Fruit fly (Drosophila melanogaster) whole organism, embryonic: Measurements from ENCODE around the gene CG10353.

ENCODE experiments used
- Abd-B ChIP-seq: fragments of 200-800 bp; sonication (Bioruptor generic); optimal IDR thresholded peaks from 2 replicates; lab custom pipeline; 2018; ENCODE audit warnings: missing biosample characterization, mild to moderate bottlenecking, missing genetic modification characterization, moderate library complexity
- Asciz ChIP-seq: fragments of 200-800 bp; sonication (Bioruptor generic); optimal IDR thresholded peaks from 2 replicates; lab custom pipeline; 2017; ENCODE audit warnings: missing biosample characterization, mild to moderate bottlenecking, missing genetic modification characterization, missing genetic modification reagents
- Bdp1 ChIP-seq: fragments of 200-800 bp; sonication (Bioruptor generic); optimal IDR thresholded peaks from 3 replicates; lab custom pipeline; 2016; ENCODE audit warnings: missing biosample characterization, missing genetic modification characterization
- Blimp-1 ChIP-seq: fragments of 200-800 bp; sonication (Bioruptor generic); optimal IDR thresholded peaks from 3 replicates; lab custom pipeline; 2018; ENCODE audit warnings: missing biosample characterization, missing genetic modification characterization, mild to moderate bottlenecking, moderate library complexity, missing genetic modification reagents
- CG10431 ChIP-seq: fragments of 200-800 bp; sonication (Bioruptor generic); optimal IDR thresholded peaks from 3 replicates; lab custom pipeline; 2018; ENCODE audit warnings: missing biosample characterization, mild to moderate bottlenecking, missing genetic modification characterization
- CG11456 ChIP-seq: fragments of 200-800 bp; sonication (Bioruptor generic); IDR thresholded peaks from 3 replicates; pipeline ENCODE4 v1.3.6; 2022; ENCODE audit warnings: missing biosample characterization, missing genetic modification characterization
- CG11504 ChIP-seq: fragments of 200-800 bp; sonication (Bioruptor generic); optimal IDR thresholded peaks from 3 replicates; lab custom pipeline; 2019; ENCODE audit warnings: missing biosample characterization, mild to moderate bottlenecking, missing genetic modification characterization, moderate library complexity
- CG11560 ChIP-seq: fragments of 200-800 bp; sonication (Bioruptor generic); IDR thresholded peaks from 3 replicates; pipeline ENCODE4 v1.3.6; 2022; ENCODE audit warnings: missing biosample characterization, missing genetic modification characterization
- CG12219 ChIP-seq: fragments of 200-800 bp; sonication (Bioruptor generic); optimal IDR thresholded peaks from 3 replicates; lab custom pipeline; 2018; ENCODE audit warnings: missing biosample characterization, mild to moderate bottlenecking, missing genetic modification characterization
- CG13123 ChIP-seq: fragments of 200-800 bp; sonication (Bioruptor generic); optimal IDR thresholded peaks from 2 replicates; lab custom pipeline; 2016; ENCODE audit warnings: missing biosample characterization, missing genetic modification characterization
- CG13424 ChIP-seq: fragments of 200-800 bp; sonication (Bioruptor generic); optimal IDR thresholded peaks from 2 replicates; lab custom pipeline; 2019; ENCODE audit warnings: missing biosample characterization, mild to moderate bottlenecking, missing genetic modification characterization, moderate library complexity
- CG15073 ChIP-seq: fragments of 200-800 bp; sonication (Bioruptor generic); optimal IDR thresholded peaks from 2 replicates; lab custom pipeline; 2016; ENCODE audit warnings: missing biosample characterization, missing genetic modification characterization
- CG16779 ChIP-seq: fragments of 200-800 bp; sonication (Bioruptor generic); IDR thresholded peaks from 2 replicates; pipeline ENCODE4 v1.3.6; 2022; ENCODE audit warnings: missing biosample characterization, missing genetic modification characterization
- CG16863 ChIP-seq: fragments of 200-800 bp; sonication (Bioruptor generic); optimal IDR thresholded peaks from 3 replicates; lab custom pipeline; 2016; ENCODE audit warnings: missing biosample characterization, missing genetic modification characterization
- CG17186 ChIP-seq: fragments of 200-800 bp; sonication (Bioruptor generic); optimal IDR thresholded peaks from 3 replicates; lab custom pipeline; 2017; ENCODE audit warnings: missing biosample characterization, missing genetic modification reagents, missing genetic modification characterization
- CG17912 ChIP-seq: fragments of 200-800 bp; sonication (Bioruptor generic); optimal IDR thresholded peaks from 2 replicates; lab custom pipeline; 2018; ENCODE audit warnings: missing biosample characterization, mild to moderate bottlenecking, missing genetic modification characterization
- CG18011 ChIP-seq: fragments of 200-800 bp; sonication (Bioruptor generic); optimal IDR thresholded peaks from 2 replicates; lab custom pipeline; 2017; ENCODE audit warnings: missing biosample characterization, missing genetic modification characterization, mild to moderate bottlenecking, moderate library complexity, missing genotype
- CG31441 ChIP-seq: fragments of 200-800 bp; sonication (Bioruptor generic); IDR thresholded peaks from 2 replicates; pipeline ENCODE4 v1.3.6; 2022; ENCODE audit warnings: missing biosample characterization, missing genetic modification characterization
- CG4424 ChIP-seq: fragments of 200-800 bp; sonication (Bioruptor generic); optimal IDR thresholded peaks from 3 replicates; lab custom pipeline; 2016; ENCODE audit warnings: missing biosample characterization, missing genetic modification characterization
- CG6683 ChIP-seq: fragments of 200-800 bp; sonication (Bioruptor generic); optimal IDR thresholded peaks from 2 replicates; lab custom pipeline; 2017; ENCODE audit warnings: missing biosample characterization, mild to moderate bottlenecking, missing genetic modification characterization, missing genetic modification reagents
- CG6813 ChIP-seq: fragments of 200-800 bp; sonication (Bioruptor generic); optimal IDR thresholded peaks from 2 replicates; lab custom pipeline; 2017; ENCODE audit warnings: missing biosample characterization, missing genetic modification characterization, mild to moderate bottlenecking, moderate library complexity, missing genetic modification reagents
- CG8290 ChIP-seq, 3 experiments: fragments of 200-800 bp; sonication (Bioruptor generic); optimal IDR thresholded peaks; 2 replicates each; lab custom pipeline; 2016 to 2019; ENCODE audit warnings: missing biosample characterization in 3 of 3, missing genetic modification characterization in 3 of 3, mild to moderate bottlenecking in 2 of 3, moderate library complexity in 1 of 3
- CG9727 ChIP-seq: fragments of 200-800 bp; sonication (Bioruptor generic); optimal IDR thresholded peaks from 3 replicates; lab custom pipeline; 2017; ENCODE audit warnings: missing biosample characterization, mild to moderate bottlenecking, missing genetic modification characterization
- CHES-1-like ChIP-seq: fragments of 200-800 bp; sonication (Bioruptor generic); optimal IDR thresholded peaks from 2 replicates; lab custom pipeline; 2016; ENCODE audit warnings: missing biosample characterization, missing genetic modification characterization
- CoRest ChIP-seq: fragments of 200-800 bp; sonication (Bioruptor generic); optimal IDR thresholded peaks from 3 replicates; lab custom pipeline; 2018; ENCODE audit warnings: missing biosample characterization, mild to moderate bottlenecking, missing genetic modification characterization, moderate library complexity
- Elba2 ChIP-seq: fragments of 200-800 bp; sonication (Bioruptor generic); optimal IDR thresholded peaks from 3 replicates; lab custom pipeline; 2016; ENCODE audit warnings: missing biosample characterization, missing genetic modification characterization
- MTF-1 ChIP-seq: fragments of 200-800 bp; sonication (Bioruptor generic); optimal IDR thresholded peaks from 2 replicates; lab custom pipeline; 2018; ENCODE audit warnings: missing biosample characterization, mild to moderate bottlenecking, missing genetic modification characterization, borderline replicate concordance
- Max ChIP-seq: fragments of 200-800 bp; sonication (Bioruptor generic); optimal IDR thresholded peaks from 2 replicates; lab custom pipeline; 2016; ENCODE audit warnings: missing biosample characterization, mild to moderate bottlenecking, missing genetic modification characterization
- Side ChIP-seq: fragments of 200-800 bp; sonication (Bioruptor generic); optimal IDR thresholded peaks from 2 replicates; lab custom pipeline; 2016; ENCODE audit warnings: missing biosample characterization, missing genetic modification characterization
- Spps ChIP-seq: fragments of 200-800 bp; sonication (Bioruptor generic); optimal IDR thresholded peaks from 2 replicates; lab custom pipeline; 2018; ENCODE audit warnings: missing biosample characterization, mild to moderate bottlenecking, missing genetic modification characterization
- abd-A ChIP-seq: fragments of 200-800 bp; sonication (Bioruptor generic); optimal IDR thresholded peaks from 3 replicates; lab custom pipeline; 2019; ENCODE audit warnings: missing biosample characterization, mild to moderate bottlenecking, missing genetic modification characterization, moderate library complexity
- bigmax ChIP-seq: fragments of 200-800 bp; sonication (Bioruptor generic); optimal IDR thresholded peaks from 2 replicates; lab custom pipeline; 2018; ENCODE audit warnings: missing biosample characterization, mild to moderate bottlenecking, missing genetic modification characterization
- bowl ChIP-seq: fragments of 200-800 bp; sonication (Bioruptor generic); IDR thresholded peaks from 2 replicates; pipeline ENCODE4 v1.3.6; 2022; ENCODE audit warnings: missing biosample characterization, missing genetic modification characterization
- chn ChIP-seq: fragments of 200-800 bp; sonication (Bioruptor generic); optimal IDR thresholded peaks from 2 replicates; lab custom pipeline; 2016; ENCODE audit warnings: missing biosample characterization, missing genetic modification characterization
- dan ChIP-seq: fragments of 200-800 bp; sonication (Bioruptor generic); IDR thresholded peaks from 2 replicates; pipeline ENCODE4 v1.3.6; 2022; ENCODE audit warnings: missing biosample characterization, missing genetic modification characterization
- dm ChIP-seq: fragments of 200-800 bp; sonication (Bioruptor generic); optimal IDR thresholded peaks from 3 replicates; lab custom pipeline; 2016; ENCODE audit warnings: missing biosample characterization, missing genetic modification characterization
- dmrt11E ChIP-seq: fragments of 200-800 bp; sonication (Bioruptor generic); optimal IDR thresholded peaks from 3 replicates; lab custom pipeline; 2018; ENCODE audit warnings: missing biosample characterization, mild to moderate bottlenecking, missing genetic modification characterization, moderate library complexity
- dysf ChIP-seq: fragments of 200-800 bp; sonication (Bioruptor generic); IDR thresholded peaks from 3 replicates; pipeline ENCODE4 v1.3.6; 2022; ENCODE audit warnings: missing biosample characterization, missing genetic modification characterization
- ind ChIP-seq: fragments of 200-800 bp; sonication (Bioruptor generic); optimal IDR thresholded peaks from 3 replicates; lab custom pipeline; 2016; ENCODE audit warnings: missing biosample characterization, missing genetic modification characterization
- ken ChIP-seq: fragments of 200-800 bp; sonication (Bioruptor generic); IDR thresholded peaks from 3 replicates; pipeline ENCODE4 v1.3.6; 2022; ENCODE audit warnings: missing biosample characterization, missing genetic modification characterization
- lbe ChIP-seq: fragments of 200-800 bp; sonication (Bioruptor generic); optimal IDR thresholded peaks from 2 replicates; lab custom pipeline; 2016; ENCODE audit warnings: missing biosample characterization, mild to moderate bottlenecking, missing genetic modification characterization
- maf-S ChIP-seq: fragments of 200-800 bp; sonication (Bioruptor generic); optimal IDR thresholded peaks from 2 replicates; lab custom pipeline; 2016; ENCODE audit warnings: missing biosample characterization, missing genetic modification characterization
- nau ChIP-seq: fragments of 200-800 bp; sonication (Bioruptor generic); optimal IDR thresholded peaks from 3 replicates; lab custom pipeline; 2017; ENCODE audit warnings: missing biosample characterization, mild to moderate bottlenecking, missing genetic modification characterization, missing genetic modification reagents
- org-1 ChIP-seq: fragments of 200-800 bp; sonication (Bioruptor generic); optimal IDR thresholded peaks from 2 replicates; lab custom pipeline; 2017; ENCODE audit warnings: missing biosample characterization, missing genetic modification characterization
- otp ChIP-seq: fragments of 200-800 bp; sonication (Bioruptor generic); IDR thresholded peaks from 3 replicates; pipeline ENCODE4, ENCODE4 v1.3.6; 2022; ENCODE audit warnings: missing biosample characterization, missing genetic modification characterization
- pita ChIP-seq: fragments of 200-800 bp; sonication (Bioruptor generic); optimal IDR thresholded peaks from 2 replicates; lab custom pipeline; 2017; ENCODE audit warnings: missing biosample characterization, mild to moderate bottlenecking, missing genetic modification characterization
- psq ChIP-seq: fragments of 200-800 bp; sonication (Bioruptor generic); optimal IDR thresholded peaks from 2 replicates; lab custom pipeline; 2017; ENCODE audit warnings: missing biosample characterization, missing genetic modification characterization
- ssp ChIP-seq: fragments of 200-800 bp; sonication (Bioruptor generic); IDR thresholded peaks from 2 replicates; pipeline ENCODE4 v1.3.6; 2022; ENCODE audit warnings: missing biosample characterization, missing genetic modification characterization
- stc ChIP-seq: fragments of 200-800 bp; sonication (Bioruptor generic); IDR thresholded peaks from 2 replicates; pipeline ENCODE4 v1.3.6; 2022; ENCODE audit warnings: missing biosample characterization, missing genetic modification characterization

Gene CG10353

dm6 chrX:11848507-11849264 lies 38.3 kb downstream of the CG10353 start (continued):
- TF ChIP-seq CG8290 (GFP tag; optimal IDR thresholded peaks at IDR 0.05; lab: Kevin White, UChicago) = no peak
- TF ChIP-seq CG8290 (tag; optimal IDR thresholded peaks at IDR 0.05; lab: Kevin White, UChicago) = peak in 1 of 2 experiments; percentile 51
- no peak for TF ChIP-seq dan (GFP tag; lab: Robert Waterston, UW)
- TF ChIP-seq CG10431 (GFP tag; lab: Kevin White, UChicago) = no peak
- 0 out of 3 replicates have a peak, but pooled peaks have one; percentile 20 for TF ChIP-seq otp (GFP tag; lab: Robert Waterston, UW)
- TF ChIP-seq CG11456 (GFP tag; lab: Robert Waterston, UW) = no peak
- no peak for TF ChIP-seq psq (GFP tag; lab: Kevin White, UChicago)
- no peak for TF ChIP-seq CG16779 (GFP tag; lab: Robert Waterston, UW)
- peak; percentile 78 for TF ChIP-seq abd-A (tag; lab: Kevin White, UChicago)
- TF ChIP-seq nau (GFP tag; lab: Kevin White, UChicago) = no peak
- TF ChIP-seq bowl = no peak
- TF ChIP-seq ssp (GFP tag; lab: Robert Waterston, UW) = no peak
- TF ChIP-seq CG11560 = no peak
- peak; percentile 63 for TF ChIP-seq Asciz
- no peak for TF ChIP-seq CG16863
- TF ChIP-seq chn (GFP tag; lab: Kevin White, UChicago) = no peak
- TF ChIP-seq ind (GFP tag; lab: Kevin White, UChicago) = peak; percentile 13
- TF ChIP-seq CG17912 = no peak
- no peak for TF ChIP-seq CHES-1-like (GFP tag; lab: Kevin White, UChicago)
- peak; percentile 77 for TF ChIP-seq CG31441 (GFP tag; lab: Robert Waterston, UW)
- TF ChIP-seq CG18011 = no peak
- TF ChIP-seq org-1 (GFP tag; lab: Kevin White, UChicago) = no peak
- TF ChIP-seq CG17186 (GFP tag; lab: Kevin White, UChicago) = no peak
- TF ChIP-seq dysf (GFP tag; lab: Robert Waterston, UW) = peak; percentile 46; the same call in 1 of the 3 replicates
- TF ChIP-seq Bdp1 = no peak
- peak; percentile 65 for TF ChIP-seq Blimp-1 (GFP tag; lab: Kevin White, UChicago)
- no peak for TF ChIP-seq CG13123 (GFP tag; lab: Kevin White, UChicago)
- no peak for TF ChIP-seq Abd-B (GFP tag; lab: Kevin White, UChicago)
- TF ChIP-seq pita (GFP tag; lab: Kevin White, UChicago) = no peak
- no peak for TF ChIP-seq bigmax (GFP tag; lab: Kevin White, UChicago)
- no peak for TF ChIP-seq dm
- TF ChIP-seq CG6683 = no peak
- TF ChIP-seq Max (GFP tag; lab: Kevin White, UChicago) = no peak
- peak; percentile 60 for TF ChIP-seq CoRest
- TF ChIP-seq CG4424 (GFP tag; lab: Kevin White, UChicago) = peak; percentile 25
- TF ChIP-seq Spps (tag; lab: Kevin White, UChicago) = no peak
- no peak for TF ChIP-seq CG15073
- peak; percentile 16 for TF ChIP-seq CG9727 (GFP tag; lab: Kevin White, UChicago)
- 0 out of 3 replicates have a peak, but pooled peaks have one; percentile 10 for TF ChIP-seq ken (GFP tag; lab: Robert Waterston, UW)
- TF ChIP-seq CG12219 (GFP tag; lab: Kevin White, UChicago) = peak; percentile 15
- no peak for TF ChIP-seq MTF-1 (GFP tag; lab: Kevin White, UChicago)
- TF ChIP-seq CG11504 (tag; lab: Kevin White, UChicago) = peak; percentile 76
- peak; percentile 77 for TF ChIP-seq stc
- TF ChIP-seq CG13424 (tag; lab: Kevin White, UChicago) = peak; percentile 47
- no peak for TF ChIP-seq maf-S
- TF ChIP-seq Side (GFP tag; lab: Kevin White, UChicago) = no peak
- no peak for TF ChIP-seq dmrt11E (tag; lab: Kevin White, UChicago)
- TF ChIP-seq lbe (GFP tag; lab: Kevin White, UChicago) = no peak
- TF ChIP-seq CG6813 (GFP tag; lab: Kevin White, UChicago) = no peak
- TF ChIP-seq Elba2 = no peak
